Fruit fly (Drosophila melanogaster) whole organism, embryonic: ENCODE results near the gene CG34242.

ENCODE experiments used
- B-H1 ChIP-seq: fragments of 200-800 bp; sonication (Bioruptor generic); IDR thresholded peaks from 3 replicates; pipeline ENCODE4 v1.3.6; 2022; ENCODE audit warnings: missing biosample characterization, missing genetic modification characterization
- Bgb ChIP-seq: fragments of 200-800 bp; sonication (Bioruptor generic); IDR thresholded peaks from 2 replicates; pipeline ENCODE4 v1.3.6; 2022; ENCODE audit warnings: missing biosample characterization, missing genetic modification characterization; ENCODE audit not compliant: partially characterized antibody
- C15 ChIP-seq: fragments of 200-800 bp; sonication (Bioruptor generic); IDR thresholded peaks from 3 replicates; pipeline ENCODE4 v1.3.6; 2022; ENCODE audit warnings: missing biosample characterization, missing genetic modification characterization
- CG10267 ChIP-seq: fragments of 200-800 bp; sonication (Bioruptor generic); optimal IDR thresholded peaks from 2 replicates; lab custom pipeline; 2018; ENCODE audit warnings: missing biosample characterization, mild to moderate bottlenecking, missing genetic modification characterization, moderate library complexity
- CG11560 ChIP-seq: fragments of 200-800 bp; sonication (Bioruptor generic); IDR thresholded peaks from 3 replicates; pipeline ENCODE4 v1.3.6; 2022; ENCODE audit warnings: missing biosample characterization, missing genetic modification characterization
- CG12391 ChIP-seq: fragments of 200-800 bp; sonication (Bioruptor generic); optimal IDR thresholded peaks from 3 replicates; lab custom pipeline; 2018; ENCODE audit warnings: missing biosample characterization, mild to moderate bottlenecking, missing genetic modification characterization, moderate library complexity
- CG13123 ChIP-seq: fragments of 200-800 bp; sonication (Bioruptor generic); optimal IDR thresholded peaks from 2 replicates; lab custom pipeline; 2016; ENCODE audit warnings: missing biosample characterization, missing genetic modification characterization
- CG15514 ChIP-seq: fragments of 200-800 bp; sonication (Bioruptor generic); optimal IDR thresholded peaks from 3 replicates; lab custom pipeline; 2017; ENCODE audit warnings: missing biosample characterization, missing genetic modification characterization, mild to moderate bottlenecking, moderate library complexity, missing genetic modification reagents
- CG15696 ChIP-seq: fragments of 200-800 bp; sonication (Bioruptor generic); optimal IDR thresholded peaks from 2 replicates; lab custom pipeline; 2019; ENCODE audit warnings: missing biosample characterization, mild to moderate bottlenecking, missing genetic modification characterization, moderate library complexity
- CG17328 ChIP-seq: fragments of 200-800 bp; sonication (Bioruptor generic); IDR thresholded peaks from 2 replicates; pipeline ENCODE4 v1.3.6; 2022; ENCODE audit warnings: missing biosample characterization, missing genetic modification characterization
- CG17361 ChIP-seq: fragments of 200-800 bp; sonication (Bioruptor generic); IDR thresholded peaks from 3 replicates; pipeline ENCODE4 v1.3.6; 2022; ENCODE audit warnings: missing biosample characterization, missing genetic modification characterization
- CG17829 ChIP-seq: fragments of 200-800 bp; optimal IDR thresholded peaks from 2 replicates; lab custom pipeline; 2019; ENCODE audit warnings: missing biosample characterization, mild to moderate bottlenecking, missing genetic modification characterization, moderate library complexity
- CG18262 ChIP-seq: fragments of 200-800 bp; optimal IDR thresholded peaks from 3 replicates; lab custom pipeline; 2019; ENCODE audit warnings: missing biosample characterization, mild to moderate bottlenecking, missing genetic modification characterization, moderate library complexity
- CG1832 ChIP-seq: fragments of 200-800 bp; sonication (Bioruptor generic); optimal IDR thresholded peaks from 2 replicates; lab custom pipeline; 2017; ENCODE audit warnings: missing biosample characterization, mild to moderate bottlenecking, missing genetic modification characterization, inconsistent platforms
- CG2202 ChIP-seq: fragments of 200-800 bp; sonication (Bioruptor generic); optimal IDR thresholded peaks from 2 replicates; lab custom pipeline; 2018; ENCODE audit warnings: missing biosample characterization, mild to moderate bottlenecking, missing genetic modification characterization
- CG31441 ChIP-seq: fragments of 200-800 bp; sonication (Bioruptor generic); IDR thresholded peaks from 2 replicates; pipeline ENCODE4 v1.3.6; 2022; ENCODE audit warnings: missing biosample characterization, missing genetic modification characterization
- CG32767 ChIP-seq: fragments of 200-800 bp; sonication (Bioruptor generic); IDR thresholded peaks from 2 replicates; pipeline ENCODE4 v1.3.6; 2022; ENCODE audit warnings: missing biosample characterization, missing genetic modification characterization
- CG43689 ChIP-seq: fragments of 200-800 bp; sonication (Bioruptor generic); IDR thresholded peaks from 2 replicates; pipeline ENCODE4 v1.3.6; 2022; ENCODE audit warnings: missing biosample characterization, missing genetic modification characterization
- CG6765 ChIP-seq: fragments of 200-800 bp; sonication (Bioruptor generic); optimal IDR thresholded peaks from 3 replicates; lab custom pipeline; 2017; ENCODE audit warnings: missing biosample characterization, mild to moderate bottlenecking, missing genetic modification characterization
- CG6813 ChIP-seq: fragments of 200-800 bp; sonication (Bioruptor generic); optimal IDR thresholded peaks from 2 replicates; lab custom pipeline; 2017; ENCODE audit warnings: missing biosample characterization, missing genetic modification characterization, mild to moderate bottlenecking, moderate library complexity, missing genetic modification reagents
- CG8478 ChIP-seq: fragments of >200 bp; optimal IDR thresholded peaks from 2 replicates; lab custom pipeline; 2018
- CG9932 ChIP-seq: fragments of 200-800 bp; sonication (Bioruptor generic); IDR thresholded peaks from 2 replicates; pipeline ENCODE4 v1.3.6; 2022; ENCODE audit warnings: missing biosample characterization, missing genetic modification characterization
- D ChIP-seq, 2 experiments: fragments of 200-800 bp in 1 of 2; fragments of >200 bp in 1 of 2; sonication (Bioruptor generic) in 1 of 2; optimal IDR thresholded peaks; 2 replicates in 1 of 2; 3 replicates in 1 of 2; lab custom pipeline; 2017; ENCODE audit warnings: mild to moderate bottlenecking in 1 of 2, missing biosample characterization in 1 of 2, missing genetic modification characterization in 1 of 2, missing genetic modification reagents in 1 of 2
- Dad ChIP-seq: fragments of 200-800 bp; sonication (Bioruptor generic); optimal IDR thresholded peaks from 3 replicates; lab custom pipeline; 2016; ENCODE audit warnings: missing biosample characterization, missing genetic modification characterization
- Dip3 ChIP-seq: fragments of 200-800 bp; sonication (Bioruptor generic); optimal IDR thresholded peaks from 3 replicates; lab custom pipeline; 2016; ENCODE audit warnings: missing biosample characterization, missing genetic modification characterization
- Drgx ChIP-seq: fragments of 200-800 bp; sonication (Bioruptor generic); IDR thresholded peaks from 2 replicates; pipeline ENCODE4 v1.3.6; 2022; ENCODE audit warnings: missing biosample characterization, missing genetic modification characterization
- E2f2 ChIP-seq: fragments of 200-800 bp; sonication (Bioruptor generic); IDR thresholded peaks from 2 replicates; pipeline ENCODE4 v1.3.6; 2022; ENCODE audit warnings: missing biosample characterization, missing genetic modification characterization
- Hmr ChIP-seq: fragments of 200-800 bp; sonication (Bioruptor generic); optimal IDR thresholded peaks from 3 replicates; lab custom pipeline; 2017; ENCODE audit warnings: mild to moderate bottlenecking, missing biosample characterization, missing genetic modification reagents, missing genetic modification characterization
- Lim3 ChIP-seq: fragments of 200-800 bp; sonication (Bioruptor generic); IDR thresholded peaks from 2 replicates; pipeline ENCODE4 v1.3.6; 2022; ENCODE audit warnings: missing biosample characterization, missing genetic modification characterization
- Med ChIP-seq: fragments of 200-800 bp; sonication (Bioruptor generic); peaks from one replicate; lab custom pipeline; 2016; ENCODE audit warnings: missing biosample characterization, missing genetic modification characterization, mild to moderate bottlenecking, inconsistent platforms, moderate library complexity
- Meics ChIP-seq: fragments of 200-800 bp; sonication (Bioruptor generic); optimal IDR thresholded peaks from 2 replicates; lab custom pipeline; 2017; ENCODE audit warnings: missing biosample characterization, mild to moderate bottlenecking, missing genetic modification characterization
- NC2α ChIP-seq: fragments of 200-800 bp; sonication (Bioruptor generic); optimal IDR thresholded peaks from 2 replicates; lab custom pipeline; 2016; ENCODE audit warnings: missing biosample characterization, missing genetic modification characterization
- NFAT ChIP-seq: fragments of 200-800 bp; sonication (Bioruptor generic); IDR thresholded peaks from 2 replicates; pipeline ENCODE4 v1.3.6; 2022; ENCODE audit warnings: missing biosample characterization, missing genetic modification characterization
- Oli ChIP-seq: fragments of 200-800 bp; sonication (Bioruptor generic); optimal IDR thresholded peaks from 2 replicates; lab custom pipeline; 2018; ENCODE audit warnings: missing biosample characterization, mild to moderate bottlenecking, missing genetic modification characterization, moderate library complexity
- Ravus ChIP-seq: fragments of 200-800 bp; sonication (Bioruptor generic); IDR thresholded peaks from 2 replicates; pipeline ENCODE4 v1.3.6; 2022; ENCODE audit warnings: missing biosample characterization, missing genetic modification characterization
- Tbp ChIP-seq: fragments of >200 bp; optimal IDR thresholded peaks from 2 replicates; lab custom pipeline; 2018; ENCODE audit warnings: missing biosample characterization, missing genetic modification characterization
- cas ChIP-seq: fragments of 200-800 bp; sonication (Bioruptor generic); IDR thresholded peaks from 2 replicates; pipeline ENCODE4 v1.3.6; 2022; ENCODE audit warnings: missing biosample characterization, missing genetic modification characterization
- chn ChIP-seq: fragments of 200-800 bp; sonication (Bioruptor generic); optimal IDR thresholded peaks from 2 replicates; lab custom pipeline; 2016; ENCODE audit warnings: missing biosample characterization, missing genetic modification characterization
- dan ChIP-seq: fragments of 200-800 bp; sonication (Bioruptor generic); IDR thresholded peaks from 2 replicates; pipeline ENCODE4 v1.3.6; 2022; ENCODE audit warnings: missing biosample characterization, missing genetic modification characterization
- dpn ChIP-seq, 2 experiments: fragments of 200-800 bp; sonication (Bioruptor generic); optimal IDR thresholded peaks; 3 replicates each; lab custom pipeline; 2016; ENCODE audit warnings: missing biosample characterization in 2 of 2, missing genetic modification characterization in 2 of 2
- ftz-f1 ChIP-seq: fragments of 200-800 bp; sonication (Bioruptor generic); optimal IDR thresholded peaks from 2 replicates; lab custom pipeline; 2016; ENCODE audit warnings: missing biosample characterization, missing genetic modification characterization
- gro ChIP-seq: fragments of 200-800 bp; sonication (Bioruptor generic); optimal IDR thresholded peaks from 2 replicates; lab custom pipeline; 2016; ENCODE audit warnings: missing biosample characterization, missing genetic modification characterization
- lab ChIP-seq: fragments of 200-800 bp; sonication (Bioruptor generic); optimal IDR thresholded peaks from 3 replicates; lab custom pipeline; 2017; ENCODE audit warnings: missing biosample characterization, missing genetic modification characterization, mild to moderate bottlenecking, moderate library complexity, missing genetic modification reagents
- maf-S ChIP-seq: fragments of 200-800 bp; sonication (Bioruptor generic); optimal IDR thresholded peaks from 2 replicates; lab custom pipeline; 2016; ENCODE audit warnings: missing biosample characterization, missing genetic modification characterization
- mirr ChIP-seq: fragments of 200-800 bp; sonication (Bioruptor generic); optimal IDR thresholded peaks from 3 replicates; lab custom pipeline; 2018; ENCODE audit warnings: missing biosample characterization, mild to moderate bottlenecking, missing genetic modification characterization
- mld ChIP-seq: fragments of 200-800 bp; sonication (Bioruptor generic); IDR thresholded peaks from 3 replicates; pipeline ENCODE4 v1.3.6; 2022; ENCODE audit warnings: missing biosample characterization, missing genetic modification characterization; ENCODE audit not compliant: partially characterized antibody
- nerfin-2 ChIP-seq: fragments of 200-800 bp; sonication (Bioruptor generic); IDR thresholded peaks from 2 replicates; pipeline ENCODE4 v1.3.6; 2022; ENCODE audit warnings: missing biosample characterization, missing genetic modification characterization; ENCODE audit not compliant: partially characterized antibody
- org-1 ChIP-seq: fragments of 200-800 bp; sonication (Bioruptor generic); optimal IDR thresholded peaks from 2 replicates; lab custom pipeline; 2017; ENCODE audit warnings: missing biosample characterization, missing genetic modification characterization
- p53 ChIP-seq: fragments of 200-800 bp; sonication (Bioruptor generic); optimal IDR thresholded peaks from 2 replicates; lab custom pipeline; 2016; ENCODE audit warnings: missing biosample characterization, missing genetic modification characterization
- pita ChIP-seq: fragments of 200-800 bp; sonication (Bioruptor generic); optimal IDR thresholded peaks from 2 replicates; lab custom pipeline; 2017; ENCODE audit warnings: missing biosample characterization, mild to moderate bottlenecking, missing genetic modification characterization
- wdn ChIP-seq: fragments of 200-800 bp; sonication (Bioruptor generic); IDR thresholded peaks from 2 replicates; pipeline ENCODE4 v1.3.6; 2022; ENCODE audit warnings: missing biosample characterization, missing genetic modification characterization
- wor ChIP-seq: fragments of 200-800 bp; sonication (Bioruptor generic); IDR thresholded peaks from 2 replicates; pipeline ENCODE4 v1.3.6; 2022; ENCODE audit warnings: missing biosample characterization, missing genetic modification characterization

Gene CG34242

DNA sequence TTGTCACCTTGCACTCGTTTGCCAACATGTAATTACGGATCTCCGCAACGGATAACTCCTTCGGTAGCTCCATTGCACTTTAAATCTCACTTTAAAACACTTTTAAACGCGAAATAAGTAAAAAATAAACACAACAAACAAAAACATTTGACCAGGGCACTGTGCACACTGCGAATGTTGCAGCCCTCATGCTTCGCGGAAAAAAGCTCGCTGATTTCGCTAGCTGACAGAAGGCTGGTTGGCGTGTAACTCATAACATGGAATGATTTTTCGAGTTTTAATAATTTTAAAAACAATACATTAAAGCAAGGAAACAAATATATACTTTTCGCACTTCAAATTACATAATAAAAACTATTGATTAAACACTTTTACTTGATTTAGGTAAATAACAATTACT is 38.6 kb downstream of the CG34242 start, which contains the start of gene sowah (continued):
- TF ChIP-seq maf-S (GFP tag; lab: Kevin White, UChicago) (peak; percentile 29), CG2202 (no peak), dan (no peak), CG13123 (GFP tag; lab: Kevin White, UChicago) (peak; percentile 9), dpn (GFP tag; optimal IDR thresholded peaks at IDR 0.05; lab: Kevin White, UChicago) (peak; percentile 44 to 53), p53 (peak; percentile 33), Dad (GFP tag; lab: Kevin White, UChicago) (peak; percentile 19), NFAT (peak; percentile 62), CG32767 (GFP tag; lab: Robert Waterston, UW) (no peak), CG17361 (peak; percentile 69), wdn (GFP tag; lab: Robert Waterston, UW) (no peak), CG10267 (tag; lab: Kevin White, UChicago) (peak; percentile 58), chn (GFP tag; lab: Kevin White, UChicago) (peak; percentile 31), Lim3 (no peak), Oli (no peak), ftz-f1 (GFP tag; lab: Kevin White, UChicago) (peak; percentile 9), gro (peak; percentile 50), wor (GFP tag; lab: Robert Waterston, UW) (no peak), mirr (no peak), D (optimal IDR thresholded peaks at IDR 0.05; lab: Kevin White, UChicago) (no peak), D (GFP tag; optimal IDR thresholded peaks at IDR 0.05; lab: Kevin White, UChicago) (no peak), CG9932 (GFP tag; lab: Robert Waterston, UW) (peak; percentile 65), org-1 (GFP tag; lab: Kevin White, UChicago) (no peak), mld (no peak), CG18262 (tag; lab: Kevin White, UChicago) (peak; percentile 41), CG6813 (no peak), Meics (GFP tag; lab: Kevin White, UChicago) (peak; percentile 42), NC2α (GFP tag; lab: Kevin White, UChicago) (no peak), pita (GFP tag; lab: Kevin White, UChicago) (no peak), CG15514 (peak; percentile 70), CG15696 (tag; lab: Kevin White, UChicago) (peak; percentile 23), CG17829 (peak; percentile 51), cas (GFP tag; lab: Robert Waterston, UW) (no peak; the same call in 1 of the 2 replicates), C15 (GFP tag; lab: Robert Waterston, UW) (no peak), nerfin-2 (GFP tag; lab: Robert Waterston, UW) (no peak), CG43689 (GFP tag; lab: Robert Waterston, UW) (no peak), CG12391 (tag; lab: Kevin White, UChicago) (peak; percentile 39), CG8478 (lab: Kevin White, UChicago) (no peak), Tbp (GFP tag; lab: Kevin White, UChicago) (no peak), CG6765 (no peak), Dip3 (peak; percentile 65), Med (GFP tag; lab: Kevin White, UChicago) (peak; percentile 85), lab (GFP tag; lab: Kevin White, UChicago) (peak; percentile 37), Bgb (GFP tag; lab: Robert Waterston, UW) (peak; percentile 25; the same call in 1 of the 2 replicates), CG31441 (GFP tag; lab: Robert Waterston, UW) (peak; percentile 50), CG11560 (tag; lab: Robert Waterston, UW) (no peak), Drgx (no peak), B-H1 (no peak), Hmr (GFP tag; lab: Kevin White, UChicago) (peak; percentile 15), E2f2 (GFP tag; lab: Robert Waterston, UW) (peak; percentile 57), Ravus (GFP tag; lab: Robert Waterston, UW) (no peak), CG17328 (0 out of 2 replicates have a peak, but pooled peaks have one; percentile 12), CG1832 (GFP tag; lab: Kevin White, UChicago) (no peak)
